Worm (Caenorhabditis elegans): Measurements from ENCODE around the gene str-77.

DNA sequence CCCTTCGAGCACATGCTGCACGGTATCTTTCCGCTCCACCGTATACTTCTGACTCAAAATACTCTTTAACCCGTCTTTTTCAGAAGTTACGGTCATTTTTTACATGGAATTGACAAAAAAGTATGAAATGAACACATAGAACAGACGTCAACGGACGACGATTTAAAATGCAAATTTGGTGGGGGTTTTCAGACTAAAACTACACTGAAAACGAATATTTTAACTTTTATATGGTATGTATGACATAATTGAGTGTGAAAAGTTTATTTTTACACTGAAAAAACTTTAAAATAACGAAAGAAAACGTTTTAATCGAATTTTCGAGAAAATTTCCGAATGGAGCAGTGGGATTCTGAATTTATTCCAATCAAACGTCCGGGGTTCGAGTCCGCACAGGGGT, 28.2 kb downstream of the str-77 start, which contains the start of gene twk-36:
- TF ChIP-seq klf-2 (GFP tag; conservative IDR thresholded peaks at IDR 0.05) (no peak), med-1 (GFP tag; optimal IDR thresholded peaks at IDR 0.05; ENCODE audit: insufficient read depth) (no peak), ref-1 (GFP tag; conservative IDR thresholded peaks at IDR 0.05) (no peak), tab-1 (GFP tag; IDR thresholded peaks at IDR 0.05) (no peak), cog-1 (tag; optimal IDR thresholded peaks at IDR 0.05) (no peak)

Measured in whole organism, midembryonic.